Worm (Caenorhabditis elegans): ENCODE results near the gene F42H10.6.

ce11 chrIII:8503341-8503740 lies 23.1 kb upstream of the F42H10.6 start:
- TF ChIP-seq zim-3 (tag; optimal IDR thresholded peaks at IDR 0.05) (no peak), snpc-4 (GFP tag; optimal IDR thresholded peaks at IDR 0.05) (no peak), snpc-4 (tag; optimal IDR thresholded peaks at IDR 0.05) (no peak), repo-1 (tag; optimal IDR thresholded peaks at IDR 0.05) (no peak), F57C9.4 (tag; optimal IDR thresholded peaks at IDR 0.05) (no peak), cebp-2 (GFP tag; IDR thresholded peaks at IDR 0.05) (no peak), Y79H2A.3 (GFP tag; conservative IDR thresholded peaks at IDR 0.05) (no peak), athp-1 (tag; optimal IDR thresholded peaks at IDR 0.05) (no peak), bed-1 (GFP tag; IDR thresholded peaks at IDR 0.05) (no peak), hlh-12 (tag; optimal IDR thresholded peaks at IDR 0.05) (no peak), nhr-120 (GFP tag; IDR thresholded peaks at IDR 0.05) (no peak), unc-130 (GFP tag; optimal IDR thresholded peaks at IDR 0.05) (no peak)
